Fruit fly (Drosophila melanogaster) whole organism, wandering third instar larva: ENCODE measurements around the gene SMC3.

Experiments
- Abd-B ChIP-seq: fragments of >200 bp; optimal IDR thresholded peaks from 2 replicates; lab custom pipeline; 2017; ENCODE audit warnings: missing biosample characterization, missing genetic modification characterization
- CG9705 ChIP-seq: fragments of 200-800 bp; sonication (Bioruptor generic); optimal IDR thresholded peaks from 2 replicates; lab custom pipeline; 2018; ENCODE audit warnings: missing biosample characterization, mild to moderate bottlenecking, missing genetic modification characterization
- Dfd ChIP-seq: fragments of >200 bp; optimal IDR thresholded peaks from 2 replicates; lab custom pipeline; 2017; ENCODE audit warnings: missing biosample characterization, missing genetic modification characterization
- Dif ChIP-seq: fragments of 200-275, 200-300 bp; sonication (Bioruptor generic); optimal IDR thresholded peaks from 2 replicates; lab custom pipeline; 2018; ENCODE audit warnings: missing biosample characterization, missing genetic modification characterization; ENCODE audit not compliant: partially characterized antibody
- GATAd ChIP-seq: sonication (Bioruptor generic); optimal IDR thresholded peaks from 2 replicates; lab custom pipeline; 2016; ENCODE audit warnings: missing biosample characterization, missing genetic modification characterization
- HLH106 ChIP-seq: fragments of 200-800 bp; optimal IDR thresholded peaks from 3 replicates; lab custom pipeline; 2019; ENCODE audit warnings: missing biosample characterization, mild to moderate bottlenecking, missing genetic modification characterization, moderate library complexity
- Hnf4 ChIP-seq: fragments of 200-800 bp; sonication (Bioruptor generic); optimal IDR thresholded peaks from 2 replicates; lab custom pipeline; 2016; ENCODE audit warnings: missing biosample characterization, mild to moderate bottlenecking, missing genetic modification characterization
- Hr83 ChIP-seq: fragments of 200-300 bp; sonication (Bioruptor generic); optimal IDR thresholded peaks from 2 replicates; lab custom pipeline; 2016; ENCODE audit warnings: missing biosample characterization, mild to moderate bottlenecking, missing genetic modification characterization, moderate library complexity; ENCODE audit not compliant: poor library complexity, severe bottlenecking
- Jra ChIP-seq: sonication (Bioruptor generic); optimal IDR thresholded peaks from 2 replicates; lab custom pipeline; 2016; ENCODE audit warnings: missing biosample characterization, missing genetic modification characterization
- Mio ChIP-seq: sonication (Bioruptor generic); optimal IDR thresholded peaks from 2 replicates; lab custom pipeline; 2016; ENCODE audit warnings: missing biosample characterization, missing genetic modification characterization
- Myc ChIP-seq: fragments of >200 bp; optimal IDR thresholded peaks from 2 replicates; lab custom pipeline; 2017
- N ChIP-seq: fragments of >200 bp; optimal IDR thresholded peaks from 2 replicates; lab custom pipeline; 2018; ENCODE audit warnings: missing biosample characterization, missing external identifiers, missing genetic modification characterization
- OdsH ChIP-seq: fragments of 200-800 bp; sonication (Bioruptor generic); optimal IDR thresholded peaks from 2 replicates; lab custom pipeline; 2016; ENCODE audit warnings: missing biosample characterization, mild to moderate bottlenecking, missing genetic modification characterization
- Rel ChIP-seq, 2 experiments: fragments of 200-800 bp; sonication (Bioruptor generic) in 1 of 2; optimal IDR thresholded peaks; 2 replicates in 1 of 2; 3 replicates in 1 of 2; lab custom pipeline; 2016 to 2019; ENCODE audit warnings: mild to moderate bottlenecking in 2 of 2, missing biosample characterization in 2 of 2, missing genetic modification characterization in 2 of 2, moderate library complexity in 1 of 2
- Sp1 ChIP-seq: fragments of 200-800 bp; sonication (Bioruptor generic); optimal IDR thresholded peaks from 3 replicates; lab custom pipeline; 2019; ENCODE audit warnings: missing biosample characterization, mild to moderate bottlenecking, missing genetic modification characterization, moderate library complexity
- Vsx2 ChIP-seq: fragments of 200-300, 225-300 bp; sonication (Bioruptor generic); optimal IDR thresholded peaks from 2 replicates; lab custom pipeline; 2018; ENCODE audit warnings: missing biosample characterization, missing genetic modification characterization; ENCODE audit not compliant: partially characterized antibody
- dl ChIP-seq, 2 experiments: fragments of 175-275, 200-275 bp in 1 of 2; fragments of 200-275 bp in 1 of 2; sonication (Bioruptor generic); optimal IDR thresholded peaks; lab custom pipeline; 2018; ENCODE audit warnings: mild to moderate bottlenecking in 2 of 2, missing biosample characterization in 2 of 2, missing genetic modification characterization in 2 of 2, moderate library complexity in 2 of 2; ENCODE audit not compliant: partially characterized antibody in 2 of 2, insufficient read depth in 1 of 2
- dmrt93B ChIP-seq: fragments of 200-800 bp; sonication (Bioruptor generic); optimal IDR thresholded peaks from 2 replicates; lab custom pipeline; 2018; ENCODE audit warnings: missing biosample characterization, mild to moderate bottlenecking, missing genetic modification characterization
- dsf ChIP-seq: sonication (Bioruptor generic); optimal IDR thresholded peaks from 2 replicates; lab custom pipeline; 2016; ENCODE audit warnings: missing biosample characterization, missing genetic modification characterization, borderline replicate concordance
- ey ChIP-seq: fragments of 200-800 bp; sonication (Bioruptor generic); optimal IDR thresholded peaks from 2 replicates; lab custom pipeline; 2016; ENCODE audit warnings: missing biosample characterization, missing genetic modification characterization
- foxo ChIP-seq, 2 experiments: fragments of 200-800 bp; sonication (Bioruptor generic); optimal IDR thresholded peaks; 2 replicates in 1 of 2; 3 replicates in 1 of 2; lab custom pipeline; 2016 to 2017; ENCODE audit warnings: missing biosample characterization in 2 of 2, missing genetic modification characterization in 2 of 2
- fru ChIP-seq: fragments of 200-800 bp; sonication (Bioruptor generic); optimal IDR thresholded peaks from 3 replicates; lab custom pipeline; 2016; ENCODE audit warnings: missing biosample characterization, mild to moderate bottlenecking, missing genetic modification characterization
- h ChIP-seq: fragments of 200-800 bp; sonication (Bioruptor generic); optimal IDR thresholded peaks from 3 replicates; lab custom pipeline; 2016; ENCODE audit warnings: missing biosample characterization, mild to moderate bottlenecking, missing genetic modification characterization
- jim ChIP-seq: fragments of 175-275, 200-325 bp; sonication (Bioruptor generic); optimal IDR thresholded peaks from 2 replicates; lab custom pipeline; 2016; ENCODE audit warnings: missing biosample characterization, mild to moderate bottlenecking, missing genetic modification characterization
- lola ChIP-seq: fragments of >200 bp; optimal IDR thresholded peaks from 2 replicates; lab custom pipeline; 2017; ENCODE audit warnings: missing biosample characterization, missing genetic modification characterization
- pan ChIP-seq: fragments of >200 bp; optimal IDR thresholded peaks from 2 replicates; lab custom pipeline; 2017
- psq ChIP-seq: fragments of 200-800 bp; sonication (Bioruptor generic); optimal IDR thresholded peaks from 3 replicates; lab custom pipeline; 2017; ENCODE audit warnings: missing biosample characterization, mild to moderate bottlenecking, missing genetic modification characterization, moderate library complexity
- rgr ChIP-seq: fragments of 200-800 bp; sonication (Bioruptor generic); optimal IDR thresholded peaks from 3 replicates; lab custom pipeline; 2016; ENCODE audit warnings: missing biosample characterization, mild to moderate bottlenecking, missing genetic modification characterization
- sage ChIP-seq: fragments of 200-800 bp; sonication (Bioruptor generic); optimal IDR thresholded peaks from 2 replicates; lab custom pipeline; 2016; ENCODE audit warnings: missing biosample characterization, mild to moderate bottlenecking, missing genetic modification characterization
- sv ChIP-seq: fragments of 200-800 bp; sonication (Bioruptor generic); optimal IDR thresholded peaks from 3 replicates; lab custom pipeline; 2016; ENCODE audit warnings: missing biosample characterization, missing genetic modification characterization
- usp ChIP-seq: fragments of >200 bp; optimal IDR thresholded peaks from 2 replicates; lab custom pipeline; 2017; ENCODE audit warnings: missing biosample characterization, missing genetic modification characterization
- woc ChIP-seq: sonication (Bioruptor generic); optimal IDR thresholded peaks from 2 replicates; lab custom pipeline; 2016; ENCODE audit warnings: missing biosample characterization, mild to moderate bottlenecking, missing genetic modification characterization

SMC3 gene

DNA sequence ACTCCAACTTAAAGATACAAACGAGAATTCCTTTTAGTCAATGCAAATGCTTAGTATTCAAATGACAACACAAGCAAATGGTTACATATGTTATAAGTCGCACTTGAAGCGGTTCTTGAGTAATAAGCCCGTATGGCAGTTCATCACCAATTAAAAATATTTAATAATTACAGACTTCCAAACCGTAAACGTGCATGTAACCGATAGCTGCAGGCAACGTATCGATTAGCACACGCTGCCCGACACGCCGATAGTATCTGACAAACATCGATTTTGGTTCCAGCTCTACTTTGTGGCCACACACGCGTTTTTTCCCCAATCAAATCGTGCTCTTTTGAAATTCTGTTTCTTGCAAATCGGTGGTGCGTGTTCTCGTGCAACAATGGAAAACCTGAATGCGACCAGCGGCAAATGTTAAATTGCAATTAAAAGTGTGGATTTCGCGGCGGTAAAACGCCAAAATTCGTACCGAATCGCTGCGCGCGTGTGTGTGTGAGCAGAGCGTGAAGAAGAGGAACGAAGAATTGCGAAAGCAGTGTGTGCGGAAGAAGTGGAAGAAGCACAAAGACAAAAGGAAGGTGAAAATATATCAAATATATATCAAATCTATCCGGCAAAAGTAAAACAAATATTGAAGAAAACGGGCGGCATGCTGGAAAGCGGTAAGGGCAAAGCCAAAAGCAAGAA, 5.9 kb upstream of the SMC3 start, which contains the start of the genes CG9784 and Nup153:
TSS of gene CG9784 (minus strand) at position 238 of the 687 bp plus-strand sequence.
TSS of gene Nup153 (plus strand) at position 264 of the 687 bp plus-strand sequence.
- TF ChIP-seq Myc (lab: Kevin White, UChicago) = peak; percentile 40
- no peak for TF ChIP-seq Rel (GFP tag; optimal IDR thresholded peaks at IDR 0.05; lab: Kevin White, UChicago)
- peak; percentile 60 for TF ChIP-seq Rel (tag; optimal IDR thresholded peaks at IDR 0.05; lab: Kevin White, UChicago)
- TF ChIP-seq lola (GFP tag; lab: Kevin White, UChicago) = no peak
- no peak for TF ChIP-seq N

DNA sequence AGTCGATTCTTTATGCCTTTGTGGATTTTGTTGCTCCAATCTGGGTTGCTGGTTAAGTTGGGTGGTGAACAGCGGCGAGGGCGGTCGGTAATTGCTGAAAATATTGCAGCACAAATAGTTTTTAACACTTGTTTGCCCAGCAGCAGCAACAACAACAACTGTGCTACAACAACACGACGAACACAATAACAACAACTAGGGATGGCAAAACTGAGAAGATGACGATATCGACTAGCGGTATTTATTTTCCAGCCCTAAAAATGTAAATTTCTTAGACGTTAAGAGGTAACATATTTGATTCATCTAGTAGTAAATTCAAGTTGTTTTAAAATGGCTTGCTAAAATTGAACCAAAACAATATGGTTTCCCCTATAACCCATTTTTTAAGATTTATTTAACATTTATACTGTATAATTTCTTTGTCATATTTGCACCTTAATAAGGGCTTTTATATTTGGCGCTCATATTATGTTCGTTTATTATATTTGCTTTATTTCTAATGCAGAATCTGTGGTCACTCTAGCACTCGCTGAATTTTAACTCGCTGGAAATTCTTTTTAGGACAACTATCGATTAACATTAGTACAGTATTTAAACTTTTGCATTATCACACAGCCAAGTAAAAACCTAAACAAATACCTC, 5.2 kb upstream of the SMC3 start:
- TF ChIP-seq ey (peak; percentile 18), sage (GFP tag; lab: Kevin White, UChicago) (no peak), foxo (GFP tag; optimal IDR thresholded peaks at IDR 0.05; lab: Kevin White, UChicago) (peak in 1 of 2 experiments; percentile 13), Dif (GFP tag; lab: Kevin White, UChicago) (no peak), woc (GFP tag; lab: Kevin White, UChicago) (no peak), Jra (GFP tag; lab: Kevin White, UChicago) (peak; percentile 41), rgr (GFP tag; lab: Kevin White, UChicago) (no peak), OdsH (GFP tag; lab: Kevin White, UChicago) (peak; percentile 17)

DNA sequence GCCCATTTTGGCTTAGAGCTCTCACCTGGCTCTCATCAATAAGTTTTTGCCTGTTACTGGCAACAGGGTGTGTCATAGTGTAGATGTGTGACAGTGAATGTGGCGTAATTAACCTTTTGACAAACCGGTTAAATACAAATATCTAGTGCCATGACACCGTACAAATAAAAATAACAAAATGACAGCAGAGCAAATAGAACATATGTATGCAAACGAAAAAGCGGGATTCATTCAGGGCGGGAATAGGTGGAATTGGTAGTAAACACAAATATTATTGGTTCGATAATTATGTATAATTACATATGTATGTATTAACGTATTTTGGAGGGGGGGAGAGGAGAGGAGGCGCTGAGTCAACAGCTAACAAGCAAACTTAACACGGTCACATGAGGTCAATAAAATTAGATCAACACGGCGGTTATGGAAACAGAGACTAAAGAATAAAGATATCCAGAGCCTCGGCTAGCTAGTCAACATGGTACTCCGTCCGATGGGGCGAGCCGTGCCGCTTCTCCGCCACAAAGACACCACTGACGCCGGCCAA, 3.1 kb upstream of the SMC3 start:
- no peak for TF ChIP-seq Myc (lab: Kevin White, UChicago)
- no peak for TF ChIP-seq CG9705 (GFP tag; lab: Kevin White, UChicago)
- no peak for TF ChIP-seq Hnf4 (GFP tag; lab: Kevin White, UChicago)
- TF ChIP-seq dl (GFP tag; optimal IDR thresholded peaks at IDR 0.05; lab: Kevin White, UChicago; ENCODE audit: insufficient read depth in 1 of 2, partially characterized antibody in 2 of 2) = no peak
- no peak for TF ChIP-seq Mio
- no peak for TF ChIP-seq psq
- TF ChIP-seq, all 38 proteins: peak for 0

DNA sequence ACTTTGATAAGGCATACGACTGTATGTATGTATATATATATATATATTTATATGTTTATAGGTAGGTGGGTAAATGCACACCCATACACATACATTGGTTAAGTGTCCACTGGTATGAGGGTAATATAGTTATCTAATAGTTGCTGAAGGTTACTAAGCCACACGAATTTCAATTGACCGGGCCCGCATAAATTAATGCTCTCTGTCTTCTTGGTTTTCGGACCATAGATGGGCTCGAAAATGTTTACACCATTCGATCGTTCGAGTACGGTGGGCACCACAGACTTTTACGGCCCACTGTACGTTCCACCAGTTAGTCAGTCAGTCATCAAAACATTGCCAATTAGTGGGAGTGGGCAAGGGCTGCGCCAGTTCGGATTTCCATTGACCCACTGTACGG, 2.2 kb upstream of the SMC3 start:
- TF ChIP-seq sv (GFP tag; lab: Kevin White, UChicago) (no peak), dmrt93B (no peak), usp (GFP tag; lab: Kevin White, UChicago) (no peak), OdsH (GFP tag; lab: Kevin White, UChicago) (no peak), Rel (GFP tag; optimal IDR thresholded peaks at IDR 0.05; lab: Kevin White, UChicago) (no peak), Rel (tag; optimal IDR thresholded peaks at IDR 0.05; lab: Kevin White, UChicago) (no peak), lola (GFP tag; lab: Kevin White, UChicago) (no peak), rgr (GFP tag; lab: Kevin White, UChicago) (no peak)

DNA sequence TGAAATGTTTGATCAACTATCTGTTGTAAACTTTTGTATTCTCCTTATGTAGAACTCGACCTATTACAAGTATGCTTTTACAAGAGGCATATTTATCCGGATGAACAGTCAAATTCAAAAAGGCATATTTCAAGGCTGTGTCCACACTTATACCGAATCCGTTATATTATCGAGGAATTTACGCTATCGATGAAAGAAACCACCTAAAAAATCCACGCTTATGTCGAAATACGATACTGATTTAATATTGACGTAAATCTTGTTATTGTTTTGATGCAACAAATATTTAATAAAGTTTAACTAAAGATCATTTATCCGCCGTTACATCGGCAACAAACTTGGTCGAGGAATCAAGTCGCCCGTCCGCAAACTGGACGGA, 5.6 kb downstream of the SMC3 start, which contains the start of gene CG13014:
TSS of gene CG13014 (plus strand) at position 206 of the 379 bp plus-strand sequence.
- no peak for TF ChIP-seq h (GFP tag; lab: Kevin White, UChicago)
- no peak for TF ChIP-seq Dif (GFP tag; lab: Kevin White, UChicago)
- TF ChIP-seq CG9705 (GFP tag; lab: Kevin White, UChicago) = no peak
- TF ChIP-seq Mio = no peak
- no peak for TF ChIP-seq Vsx2
- TF ChIP-seq jim (GFP tag; lab: Kevin White, UChicago) = no peak
- TF ChIP-seq woc (GFP tag; lab: Kevin White, UChicago) = no peak

DNA sequence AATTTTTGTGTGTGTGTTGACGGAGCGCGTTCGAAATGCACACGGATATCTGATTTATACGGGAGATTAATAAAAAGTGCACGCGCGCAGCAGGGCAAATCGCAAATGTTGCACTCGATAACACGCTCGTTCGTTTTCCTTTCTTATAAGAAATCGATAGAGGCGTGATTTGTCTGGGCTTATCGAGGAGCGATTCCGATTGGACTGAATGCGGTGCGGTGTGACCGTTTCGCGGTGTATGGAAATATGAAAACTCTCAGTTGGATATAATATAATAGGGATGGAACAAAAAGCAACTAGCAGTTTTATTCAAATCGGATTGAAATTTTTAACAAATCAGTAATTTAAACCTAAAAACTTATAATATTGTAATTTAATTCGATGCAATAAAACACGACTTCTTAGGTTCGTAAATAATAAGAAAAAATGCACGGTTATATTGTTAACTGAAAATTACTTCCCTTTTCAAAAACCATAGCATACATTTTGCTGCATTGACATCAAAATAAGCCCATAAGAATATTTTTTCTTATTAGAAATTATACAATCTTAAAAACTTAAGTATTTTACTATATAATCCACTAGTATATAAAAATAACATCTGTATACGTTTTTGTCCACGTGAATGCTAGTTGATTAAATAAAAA, 6.1 kb downstream of the SMC3 start, which contains the start of gene CanA-14F:
TSS of gene CanA-14F (minus strand) at position 152 of the 647 bp plus-strand sequence.
- TF ChIP-seq Jra (GFP tag; lab: Kevin White, UChicago) = no peak
- TF ChIP-seq Dif (GFP tag; lab: Kevin White, UChicago) = no peak
- TF ChIP-seq GATAd (GFP tag; lab: Kevin White, UChicago) = no peak
- TF ChIP-seq sv (GFP tag; lab: Kevin White, UChicago) = no peak
- no peak for TF ChIP-seq rgr (GFP tag; lab: Kevin White, UChicago)
- TF ChIP-seq h (GFP tag; lab: Kevin White, UChicago) = no peak
- no peak for TF ChIP-seq Vsx2
- no peak for TF ChIP-seq Abd-B (GFP tag; lab: Kevin White, UChicago)
- TF ChIP-seq Hr83 (GFP tag; lab: Kevin White, UChicago) = no peak
- TF ChIP-seq Rel (GFP tag; optimal IDR thresholded peaks at IDR 0.05; lab: Kevin White, UChicago) = no peak
- TF ChIP-seq Rel (tag; optimal IDR thresholded peaks at IDR 0.05; lab: Kevin White, UChicago) = no peak
- no peak for TF ChIP-seq Dfd (GFP tag; lab: Kevin White, UChicago)
- no peak for TF ChIP-seq foxo (GFP tag; optimal IDR thresholded peaks at IDR 0.05; lab: Kevin White, UChicago)
- TF ChIP-seq dsf = no peak
- no peak for TF ChIP-seq pan (lab: Kevin White, UChicago)
- no peak for TF ChIP-seq HLH106 (tag; lab: Kevin White, UChicago)
- no peak for TF ChIP-seq Sp1 (GFP tag; lab: Kevin White, UChicago)
- TF ChIP-seq OdsH (GFP tag; lab: Kevin White, UChicago) = no peak
- TF ChIP-seq CG9705 (GFP tag; lab: Kevin White, UChicago) = no peak
- TF ChIP-seq fru = no peak
- no peak for TF ChIP-seq usp (GFP tag; lab: Kevin White, UChicago)
